Fruit fly (Drosophila melanogaster) whole organism, larva: ENCODE results near the gene Lk6.

Experiments used
- noc ChIP-seq: fragments of 200-800 bp; sonication (Bioruptor generic); optimal IDR thresholded peaks from 3 replicates; lab custom pipeline; 2019; ENCODE audit warnings: missing biosample characterization, mild to moderate bottlenecking, missing genetic modification characterization, moderate library complexity

Lk6 gene

DNA sequence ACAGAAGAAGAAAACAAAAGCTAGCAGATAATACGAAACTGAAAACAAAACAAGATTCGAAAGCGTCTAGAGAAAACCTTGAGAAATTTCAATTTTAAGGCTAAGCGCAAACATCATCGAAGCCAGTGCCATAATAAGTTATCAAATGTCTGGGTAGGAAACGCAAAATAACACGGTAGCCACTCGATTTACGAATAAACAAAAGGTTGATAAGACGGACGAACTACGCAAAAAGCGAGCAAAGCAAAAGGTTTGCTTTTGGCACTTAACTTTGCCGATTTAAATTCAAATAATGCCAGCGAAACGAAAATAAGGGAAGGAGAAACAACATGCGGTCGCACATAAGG, 6.1 kb downstream of the Lk6 start:
- TF ChIP-seq noc (tag; lab: Kevin White, UChicago): no peak

DNA sequence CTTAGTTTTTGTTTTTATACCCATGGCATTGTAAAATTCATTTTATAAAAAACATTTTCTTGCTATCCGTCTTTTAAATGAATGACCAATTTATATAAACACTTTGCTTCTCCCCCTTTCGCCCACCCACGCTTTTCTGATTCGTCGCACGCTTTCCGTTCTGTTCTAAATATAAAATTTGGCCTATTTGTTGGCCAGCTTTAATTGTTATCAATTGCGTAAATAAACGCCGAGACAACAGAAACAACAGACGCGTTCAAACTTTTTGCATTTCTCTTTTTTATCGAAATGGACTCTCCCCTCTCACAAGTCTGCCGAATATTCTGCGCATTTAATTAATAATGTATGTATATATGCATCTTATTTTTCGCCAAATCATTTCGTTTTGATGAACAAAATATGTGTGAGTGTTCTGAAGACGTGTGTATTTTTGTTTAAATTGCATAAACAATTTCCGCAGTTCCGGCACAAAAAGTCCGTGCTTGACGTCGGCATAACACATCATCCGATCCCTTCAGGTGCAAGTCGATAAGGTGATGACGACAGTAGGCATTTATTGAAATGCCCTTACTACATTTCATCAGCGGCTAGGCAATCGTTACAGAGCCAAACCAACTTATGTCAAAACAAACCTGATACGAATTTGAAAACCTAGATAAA, 6.9 kb downstream of the Lk6 start:
- TF ChIP-seq noc (tag; lab: Kevin White, UChicago): no peak

DNA sequence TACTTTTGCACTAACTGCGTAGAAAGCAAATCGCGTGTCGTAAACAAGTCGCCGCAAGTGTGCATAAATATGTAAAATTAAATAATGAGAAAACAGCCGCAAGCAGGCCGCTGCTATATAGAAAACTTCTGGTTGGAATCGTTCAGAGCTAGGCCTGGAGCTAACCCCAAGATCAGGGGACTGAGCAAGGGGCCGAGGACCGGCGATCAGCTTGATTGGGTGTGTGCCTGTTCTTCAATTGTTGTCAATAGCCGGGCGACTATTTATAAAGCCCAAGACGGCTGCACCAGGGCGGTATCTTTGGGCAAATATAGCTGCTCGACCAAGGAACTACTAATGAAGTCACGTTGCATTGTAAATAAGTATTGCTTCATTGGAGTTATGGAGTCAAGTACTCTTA, 7.5 kb downstream of the Lk6 start:
- TF ChIP-seq noc (tag; lab: Kevin White, UChicago): no peak

DNA sequence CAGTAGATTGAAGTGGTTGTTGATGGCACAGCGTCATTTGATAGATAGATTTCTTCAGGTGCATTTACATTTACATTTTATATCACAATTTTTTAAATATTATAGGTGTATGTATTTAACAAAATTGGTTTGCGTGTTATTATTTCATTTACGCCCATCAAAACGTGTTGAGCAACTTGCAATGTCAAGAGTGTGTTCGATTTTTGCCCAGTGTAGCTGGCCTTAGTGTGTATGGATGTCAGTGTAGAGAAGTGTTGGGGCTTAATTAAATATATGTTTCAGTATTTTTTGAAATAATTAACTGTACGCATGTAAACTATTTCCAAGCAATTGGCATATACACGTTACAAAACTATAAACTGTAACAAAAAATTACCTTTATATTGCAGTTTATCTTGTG, 12.5 kb downstream of the Lk6 start:
- no peak for TF ChIP-seq noc (tag; lab: Kevin White, UChicago)

DNA sequence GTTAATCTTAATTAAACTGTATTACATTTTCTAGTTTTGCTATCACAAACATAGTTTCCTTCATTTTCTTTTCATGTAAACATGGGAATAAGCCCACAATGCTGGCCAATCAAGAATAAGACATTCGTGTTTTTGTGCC, 14.1 kb downstream of the Lk6 start, which contains the start of gene CG43062:
TSS of gene CG43062 (plus strand) at position 40 of the 139 bp plus-strand sequence.
- no peak for TF ChIP-seq noc (tag; lab: Kevin White, UChicago)

DNA sequence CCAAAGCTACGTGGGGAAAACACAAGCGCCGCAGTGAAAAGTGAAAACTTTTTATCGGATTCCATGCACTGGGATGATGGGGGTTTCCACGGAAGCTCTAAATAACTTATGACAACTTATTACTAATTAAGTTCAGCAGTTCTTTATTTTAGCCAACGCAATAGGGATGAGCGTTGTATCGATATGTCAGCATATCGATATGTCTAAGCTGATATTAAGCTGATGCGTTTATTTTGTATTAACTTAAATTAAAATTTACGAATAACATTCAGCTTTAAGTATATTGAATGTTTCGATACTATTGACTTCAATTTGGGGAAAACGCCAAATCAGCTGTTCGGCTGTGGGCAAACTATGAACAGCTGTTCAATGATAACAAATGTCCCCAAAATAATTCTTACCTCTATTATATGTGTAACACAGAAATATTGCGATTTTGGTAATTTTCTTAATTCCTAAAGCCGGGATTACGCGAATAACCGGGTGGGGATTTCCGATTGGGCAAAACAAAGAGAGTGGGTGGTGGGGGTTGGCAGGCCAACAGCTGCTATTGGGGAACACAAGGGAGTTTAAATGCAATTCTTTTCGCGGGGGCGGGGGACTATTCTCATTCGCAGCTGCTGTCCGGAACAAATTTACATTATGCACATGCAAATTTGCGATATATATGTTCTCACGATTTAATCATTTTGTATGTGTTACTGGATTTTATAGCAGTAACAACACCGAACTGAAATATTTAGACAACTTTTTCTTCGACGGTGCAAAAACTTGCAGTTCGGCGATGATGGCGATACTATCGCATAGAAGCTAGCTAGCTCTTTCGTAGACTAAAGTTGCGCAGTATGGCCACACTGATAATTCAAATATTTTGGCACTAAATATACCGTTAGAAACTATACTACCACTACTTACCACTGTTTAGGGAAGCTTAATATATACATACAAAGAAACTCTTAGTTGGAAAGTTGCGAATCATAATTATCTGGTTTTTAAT, 14.7 kb downstream of the Lk6 start, which contains the start of gene CG6923:
TSS of gene CG6923 (minus strand) at position 733 of the 997 bp plus-strand sequence.
- TF ChIP-seq noc (tag; lab: Kevin White, UChicago): no peak

DNA sequence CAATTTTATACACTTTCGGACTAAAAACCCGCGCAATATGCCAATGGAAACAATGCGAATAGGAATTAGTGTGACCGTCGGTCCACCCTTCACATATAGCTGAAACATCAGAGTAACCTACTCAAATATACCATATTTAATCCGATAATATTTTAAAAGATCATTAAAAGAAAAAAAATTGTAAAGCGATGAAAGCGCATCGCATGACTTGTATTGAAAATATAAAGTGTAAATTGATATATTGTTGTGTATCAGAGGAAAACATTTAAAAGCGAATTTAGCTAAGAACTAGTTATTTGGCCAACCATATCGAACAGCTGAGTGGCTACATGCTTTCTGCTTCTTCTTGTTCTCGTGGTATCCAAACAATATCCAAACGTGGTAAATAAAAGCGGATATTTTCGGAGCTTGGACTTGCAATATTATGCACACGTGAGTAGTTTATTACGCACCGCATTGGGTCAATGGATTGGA, 22.5 kb downstream of the Lk6 start, which contains the start of the genes Blm and CG14722:
TSS of gene Blm (minus strand) at position 54 of the 474 bp plus-strand sequence.
TSS of gene CG14722 (plus strand) at position 161 of the 474 bp plus-strand sequence.
- TF ChIP-seq noc (tag; lab: Kevin White, UChicago): no peak

DNA sequence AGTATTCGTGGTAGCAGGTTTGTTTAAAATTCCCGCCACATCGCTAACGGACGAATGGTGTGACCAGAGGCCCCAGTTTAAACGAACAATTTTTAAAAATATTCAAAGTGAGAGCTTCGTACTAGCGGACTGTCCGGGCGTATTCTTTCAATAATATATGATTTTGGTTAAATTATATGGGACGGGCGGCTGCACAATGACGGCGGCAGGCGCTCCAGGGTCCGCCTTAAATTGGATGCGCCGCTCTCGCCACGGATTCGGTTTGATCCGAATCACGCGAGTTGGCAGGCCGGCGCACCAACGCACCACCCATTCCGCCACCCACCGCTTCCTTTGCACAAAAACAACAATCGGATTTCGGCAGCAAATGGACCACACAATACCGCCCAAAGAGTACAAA, 28.9 kb downstream of the Lk6 start, which contains the start of gene CG14721:
TSS of gene CG14721 (plus strand) at position 111 of the 400 bp plus-strand sequence.
- TF ChIP-seq noc (tag; lab: Kevin White, UChicago): no peak

DNA sequence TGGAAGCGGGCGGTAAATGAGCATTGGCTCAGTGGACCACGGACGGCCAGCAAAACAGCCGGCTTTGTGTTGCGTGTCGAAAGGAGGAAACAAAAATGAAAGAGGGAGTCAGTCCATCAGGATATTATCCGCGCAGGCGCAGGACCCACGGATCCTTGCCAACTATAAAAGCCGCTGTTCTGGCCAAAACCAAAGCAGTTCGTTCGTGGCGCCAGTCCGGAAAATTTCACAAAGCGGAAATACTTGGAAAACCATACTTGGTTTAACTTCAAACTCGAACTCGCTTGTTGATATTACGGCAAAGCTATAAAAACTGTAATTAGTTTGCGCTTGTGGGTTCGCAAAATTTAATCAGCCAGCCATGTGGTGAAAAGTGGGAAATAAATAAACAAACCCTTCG, 42.7 kb downstream of the Lk6 start, which contains the start of gene CG12594:
TSS of gene CG12594 (plus strand) at position 142 of the 400 bp plus-strand sequence.
- no peak for TF ChIP-seq noc (tag; lab: Kevin White, UChicago)

DNA sequence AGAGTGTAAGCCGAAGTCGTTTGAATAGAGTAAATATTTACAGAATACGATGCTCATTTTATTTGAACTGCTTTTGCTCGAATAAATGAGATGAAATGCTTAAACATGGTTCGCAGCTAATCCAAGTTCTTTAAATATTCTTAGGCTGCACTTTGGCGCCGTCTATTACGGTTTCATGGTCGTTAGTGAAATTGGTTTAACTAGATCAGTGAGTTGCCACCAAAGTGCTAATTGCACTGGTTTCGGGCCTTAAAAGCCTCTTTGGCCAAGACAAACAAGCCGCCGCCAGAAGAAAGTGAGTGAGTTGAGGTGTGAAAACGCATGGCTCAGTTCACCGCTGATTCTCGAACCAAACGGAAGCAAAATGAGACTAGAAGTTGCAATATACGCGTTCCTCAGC, 52.9 kb downstream of the Lk6 start, which contains the start of gene CG14720:
TSS of gene CG14720 (plus strand) at position 301 of the 400 bp plus-strand sequence.
- no peak for TF ChIP-seq noc (tag; lab: Kevin White, UChicago)

DNA sequence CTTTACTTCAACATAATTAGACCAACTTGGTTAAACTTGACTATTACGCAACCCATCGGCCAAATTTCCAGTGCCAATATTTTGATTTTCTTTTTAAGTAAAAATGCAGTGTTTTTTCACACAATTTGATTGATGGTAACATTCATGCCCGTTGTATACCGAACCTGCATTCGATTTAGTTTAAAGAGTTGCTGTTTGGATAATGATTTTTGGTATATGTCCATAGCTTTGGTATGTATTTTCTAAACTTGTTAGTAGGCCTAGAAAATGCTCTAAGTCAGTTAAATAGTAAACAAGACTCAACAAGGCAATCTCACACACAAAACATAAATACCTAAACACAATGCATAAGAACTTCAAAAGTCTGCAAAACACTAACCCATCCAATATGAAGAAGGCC, 60.5 kb downstream of the Lk6 start, which contains the start of gene I-t:
TSS of gene I-t (plus strand) at position 301 of the 400 bp plus-strand sequence.
- no peak for TF ChIP-seq noc (tag; lab: Kevin White, UChicago)
